Worm (Caenorhabditis elegans): Measurements from ENCODE around the gene dnj-9.

DNA sequence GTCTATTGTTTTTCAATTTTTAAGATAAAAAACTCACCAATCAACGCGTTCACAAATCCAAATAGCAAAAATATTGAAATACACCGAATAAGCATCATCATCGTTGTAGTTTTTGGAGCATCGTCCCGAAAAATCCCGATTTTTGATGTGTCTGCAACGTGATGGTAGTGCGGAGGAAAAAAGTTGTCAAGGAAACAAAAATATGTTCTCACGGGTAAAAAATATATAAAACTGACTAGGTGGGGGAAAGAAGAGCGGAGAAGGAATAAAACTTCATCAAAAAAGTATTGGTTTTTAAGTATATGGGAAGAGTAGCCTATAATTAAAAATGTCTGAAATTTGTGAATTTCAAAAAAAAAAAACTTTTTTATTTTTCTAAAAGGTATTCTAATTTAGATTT is 39.9 kb upstream of the dnj-9 start, which contains the start of gene rig-6:
- TF ChIP-seq ceh-16 (tag; optimal IDR thresholded peaks at IDR 0.05) (no peak), unc-62 (GFP tag; optimal IDR thresholded peaks at IDR 0.05) (no peak), aly-2 (tag; optimal IDR thresholded peaks at IDR 0.05) (no peak), ztf-1 (GFP tag; conservative IDR thresholded peaks at IDR 0.05) (no peak), snpc-4 (tag; optimal IDR thresholded peaks at IDR 0.05) (no peak), nhr-77 (tag; optimal IDR thresholded peaks at IDR 0.05) (no peak), egl-27 (tag; optimal IDR thresholded peaks at IDR 0.05) (no peak), ama-1 (optimal IDR thresholded peaks at IDR 0.05) (no peak), nhr-12 (tag; optimal IDR thresholded peaks at IDR 0.05) (no peak), fos-1 (tag; optimal IDR thresholded peaks at IDR 0.05) (no peak)
